Fruit fly (Drosophila melanogaster): Measurements from ENCODE around the gene CG45428.

CG45428 gene

DNA sequence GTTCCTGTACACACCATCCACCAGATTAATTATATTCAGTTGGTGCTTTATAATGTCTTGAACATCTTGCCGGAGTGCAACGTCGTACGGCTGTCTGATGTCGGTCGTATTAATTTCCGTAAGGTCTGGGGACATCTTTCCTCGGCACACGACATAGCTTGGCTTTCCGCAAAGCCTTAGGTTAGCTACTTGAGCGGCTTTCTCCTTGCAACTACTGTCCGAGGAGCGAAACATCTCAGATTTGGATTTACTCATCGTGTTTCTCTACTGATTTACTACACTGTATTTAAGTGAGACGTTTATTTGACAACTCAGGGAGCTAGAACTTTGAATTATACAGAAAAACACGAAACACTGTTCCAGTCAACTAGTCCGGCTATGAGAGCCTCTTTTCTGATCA is at the start of gene CG45428, which contains the start of gene CG11226:
Gene CG45428 (minus strand): TSS at position 303 of the 400 bp plus-strand sequence.
Gene CG11226 (plus strand): TSS at position 301 of the 400 bp plus-strand sequence.
- no peak for TF ChIP-seq h (optimal IDR thresholded peaks at IDR 0.05)
- TF ChIP-seq Myc (optimal IDR thresholded peaks at IDR 0.05) = no peak
- no peak for TF ChIP-seq insv (optimal IDR thresholded peaks at IDR 0.05)
- TF ChIP-seq Sin3A (optimal IDR thresholded peaks at IDR 0.05) = no peak
- TF ChIP-seq ttk (optimal IDR thresholded peaks at IDR 0.05) = no peak
- TF ChIP-seq psq (optimal IDR thresholded peaks at IDR 0.05) = no peak

dm6 chr3L:22885843-22886242 is 49.0 kb upstream of the CG45428 start:
- TF ChIP-seq h (optimal IDR thresholded peaks at IDR 0.05) (no peak), Myc (optimal IDR thresholded peaks at IDR 0.05) (no peak), insv (optimal IDR thresholded peaks at IDR 0.05) (no peak)

- TF ChIP-seq h (optimal IDR thresholded peaks at IDR 0.05) (no peak), insv (optimal IDR thresholded peaks at IDR 0.05) (no peak), Sin3A (optimal IDR thresholded peaks at IDR 0.05) (no peak), psq (optimal IDR thresholded peaks at IDR 0.05) (no peak), ttk (optimal IDR thresholded peaks at IDR 0.05) (no peak), Myc (optimal IDR thresholded peaks at IDR 0.05) (no peak)
Measured at dm6 chr3L:22884481-22884880, 47.6 kb upstream of the CG45428 start.

- no peak for TF ChIP-seq psq (optimal IDR thresholded peaks at IDR 0.05)
- no peak for TF ChIP-seq ttk (optimal IDR thresholded peaks at IDR 0.05)
- TF ChIP-seq Myc (optimal IDR thresholded peaks at IDR 0.05) = no peak
- TF ChIP-seq Sin3A (optimal IDR thresholded peaks at IDR 0.05) = no peak
- no peak for TF ChIP-seq h (optimal IDR thresholded peaks at IDR 0.05)
Measured at dm6 chr3L:22883649-22884048, 46.8 kb upstream of the CG45428 start.

dm6 chr3L:22880914-22881313 is 44.0 kb upstream of the CG45428 start, which contains the start of gene slif:
Gene slif, plus strand, starts transcription at chr3L:22881045.
- TF ChIP-seq insv (optimal IDR thresholded peaks at IDR 0.05) = no peak

- TF ChIP-seq Myc (optimal IDR thresholded peaks at IDR 0.05) = no peak
- TF ChIP-seq h (optimal IDR thresholded peaks at IDR 0.05) = no peak
- TF ChIP-seq Sin3A (optimal IDR thresholded peaks at IDR 0.05) = no peak
- TF ChIP-seq insv (optimal IDR thresholded peaks at IDR 0.05) = no peak
- TF ChIP-seq psq (optimal IDR thresholded peaks at IDR 0.05) = no peak
- no peak for TF ChIP-seq ttk (optimal IDR thresholded peaks at IDR 0.05)
Measured at dm6 chr3L:22879344-22879723, 42.5 kb upstream of the CG45428 start.

- no peak for TF ChIP-seq psq (optimal IDR thresholded peaks at IDR 0.05)
- no peak for TF ChIP-seq ttk (optimal IDR thresholded peaks at IDR 0.05)
- no peak for TF ChIP-seq Sin3A (optimal IDR thresholded peaks at IDR 0.05)
- no peak for TF ChIP-seq insv (optimal IDR thresholded peaks at IDR 0.05)
- no peak for TF ChIP-seq Myc (optimal IDR thresholded peaks at IDR 0.05)
- TF ChIP-seq h (optimal IDR thresholded peaks at IDR 0.05) = no peak
Measured at dm6 chr3L:22878723-22879343, 42.0 kb upstream of the CG45428 start, which contains the start of the genes Chro and Ssl1. Gene Chro, minus strand, starts transcription at chr3L:22878984. Gene Ssl1, plus strand, starts transcription at chr3L:22879089.

- TF ChIP-seq psq (optimal IDR thresholded peaks at IDR 0.05) (no peak), h (optimal IDR thresholded peaks at IDR 0.05) (no peak), Sin3A (optimal IDR thresholded peaks at IDR 0.05) (no peak), insv (optimal IDR thresholded peaks at IDR 0.05) (no peak), Myc (optimal IDR thresholded peaks at IDR 0.05) (no peak), ttk (optimal IDR thresholded peaks at IDR 0.05) (no peak)
Measured at dm6 chr3L:22877934-22878333, 41.1 kb upstream of the CG45428 start.

- TF ChIP-seq Sin3A (optimal IDR thresholded peaks at IDR 0.05) = no peak
- TF ChIP-seq psq (optimal IDR thresholded peaks at IDR 0.05) = no peak
- TF ChIP-seq insv (optimal IDR thresholded peaks at IDR 0.05) = no peak
- TF ChIP-seq ttk (optimal IDR thresholded peaks at IDR 0.05) = no peak
- no peak for TF ChIP-seq h (optimal IDR thresholded peaks at IDR 0.05)
- TF ChIP-seq Myc (optimal IDR thresholded peaks at IDR 0.05) = no peak
Measured at dm6 chr3L:22871845-22872361, 35.0 kb upstream of the CG45428 start, which contains the start of the genes CG11109 and Arf1. Gene CG11109, plus strand, starts transcription at chr3L:22872200. Gene Arf1, minus strand, starts transcription at chr3L:22872231.

dm6 chr3L:22871030-22871844 is 34.4 kb upstream of the CG45428 start:
- TF ChIP-seq Myc (optimal IDR thresholded peaks at IDR 0.05) (no peak), psq (optimal IDR thresholded peaks at IDR 0.05) (no peak), h (optimal IDR thresholded peaks at IDR 0.05) (no peak), ttk (optimal IDR thresholded peaks at IDR 0.05) (no peak), Sin3A (optimal IDR thresholded peaks at IDR 0.05) (no peak), insv (optimal IDR thresholded peaks at IDR 0.05) (no peak)

DNA sequence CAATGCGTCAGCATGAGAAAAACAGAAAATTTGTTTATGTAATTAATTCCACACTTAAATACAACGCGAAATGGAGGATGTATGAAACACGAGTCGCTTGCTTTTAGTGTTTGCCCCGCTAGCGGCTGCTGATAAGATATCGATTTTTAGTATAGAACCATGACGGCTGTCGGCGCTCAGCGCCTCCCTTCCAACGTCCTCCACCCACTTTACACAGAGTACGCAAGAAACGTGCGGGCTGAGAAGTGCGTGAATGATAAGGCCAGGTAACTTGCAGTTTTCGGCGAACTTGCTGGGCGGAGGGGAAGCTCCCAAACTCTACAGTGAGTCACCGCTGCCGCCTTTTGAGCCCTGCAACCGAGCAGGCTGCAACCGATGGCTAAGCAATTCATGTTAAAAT is 33.5 kb upstream of the CG45428 start:
- no peak for TF ChIP-seq Myc (optimal IDR thresholded peaks at IDR 0.05)
- TF ChIP-seq Sin3A (optimal IDR thresholded peaks at IDR 0.05) = no peak

DNA sequence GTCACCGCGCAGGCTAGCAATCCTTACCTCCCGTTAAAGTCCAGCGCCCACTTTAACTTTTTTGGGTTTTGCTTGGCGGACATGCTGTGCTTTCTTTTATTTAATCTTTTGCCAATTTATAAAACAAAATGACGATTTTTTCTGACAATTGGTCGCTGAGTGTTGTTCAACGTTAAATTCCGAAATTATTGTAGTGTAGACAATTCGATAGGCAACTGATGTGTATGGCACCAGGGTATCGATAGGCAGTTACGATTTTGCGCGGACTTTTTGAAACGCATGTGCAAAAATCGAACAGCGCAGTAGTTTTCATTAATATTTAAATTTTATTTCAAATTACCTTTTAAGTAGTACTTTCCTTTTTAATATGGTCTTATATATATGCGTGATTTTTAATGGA is 31.2 kb upstream of the CG45428 start, which contains the start of gene EMC4:
Gene EMC4 (minus strand): TSS at position 174 of the 400 bp plus-strand sequence.
- no peak for TF ChIP-seq insv (optimal IDR thresholded peaks at IDR 0.05)
- no peak for TF ChIP-seq h (optimal IDR thresholded peaks at IDR 0.05)
- no peak for TF ChIP-seq Myc (optimal IDR thresholded peaks at IDR 0.05)
- no peak for TF ChIP-seq Sin3A (optimal IDR thresholded peaks at IDR 0.05)
- TF ChIP-seq ttk (optimal IDR thresholded peaks at IDR 0.05) = no peak
- TF ChIP-seq psq (optimal IDR thresholded peaks at IDR 0.05) = no peak

Measured in Kc167 (cell line).